In genomic region chr3L:18075853-18076252, dm6 we compare ENCODE assay signal across 1 fruit fly cellular context.
TF ChIP-seq lines count a peak whose summit lies in the region.

No protein-coding gene starts in this region.

TF ChIP-seq in whole organism, prepupa, 60 proteins besides CTCF, POLR2A, EP300 and RAD21 (continued from another document):
- TF ChIP-seq salr (GFP tag; optimal IDR thresholded peaks at IDR 0.05; lab: Kevin White, UChicago) (no peak), Smox (GFP tag; optimal IDR thresholded peaks at IDR 0.05; lab: Kevin White, UChicago) (no peak), pdm3 (GFP tag; optimal IDR thresholded peaks at IDR 0.05; lab: Kevin White, UChicago) (peak; percentile 16), Sox14 (GFP tag; optimal IDR thresholded peaks at IDR 0.05; lab: Kevin White, UChicago) (peak; percentile 37), CG34406 (GFP tag; optimal IDR thresholded peaks at IDR 0.05; lab: Kevin White, UChicago) (no peak), CG11902 (GFP tag; optimal IDR thresholded peaks at IDR 0.05; lab: Kevin White, UChicago) (no peak), Eip75B (GFP tag; optimal IDR thresholded peaks at IDR 0.05; lab: Kevin White, UChicago) (no peak), svp (GFP tag; lab: Kevin White, UChicago) (peak; percentile 90), Gug (GFP tag; IDR thresholded peaks at IDR 0.05; lab: Robert Waterston, UW) (no peak), lz (GFP tag; optimal IDR thresholded peaks at IDR 0.05; lab: Kevin White, UChicago) (no peak), Hr38 (GFP tag; optimal IDR thresholded peaks at IDR 0.05; lab: Kevin White, UChicago) (no peak), eg (GFP tag; IDR thresholded peaks at IDR 0.05; lab: Robert Waterston, UW) (no peak)
